Worm (Caenorhabditis elegans) whole organism, L1 larva: ENCODE data around the gene Y116A8C.27.
"Not testable (repeated sequence)": the region's sequence is repeated elsewhere in the genome, so short reads cannot be mapped to it uniquely, and the experiment has no call there.

ENCODE experiments used
- C16A3.4 ChIP-seq: fragments of 150-350 bp; optimal IDR thresholded peaks from 2 replicates; lab custom pipeline; 2014; ENCODE audit warnings: missing biosample characterization, missing genetic modification characterization
- Y116A8C.19 ChIP-seq: sonication (generic microtip); optimal IDR thresholded peaks from 2 replicates; lab custom pipeline; 2016; ENCODE audit warnings: missing compliant biosample characterization, missing genetic modification characterization, borderline replicate concordance
- ceh-88 ChIP-seq: fragments of 200-800 bp; sonication (Bioruptor generic); IDR thresholded peaks from 2 replicates; pipeline ENCODE4 v1.3.6; 2022; ENCODE audit warnings: missing genetic modification characterization, missing compliant biosample characterization
- dpl-1 ChIP-seq, 3 experiments: fragments of 150-350 bp in 2 of 3; sonication (generic microtip) in 1 of 3; optimal IDR thresholded peaks; 2 replicates each; lab custom pipeline; 2014 to 2017; ENCODE audit warnings: missing biosample characterization in 3 of 3, missing genetic modification characterization in 3 of 3, missing genetic modification reagents in 3 of 3
- efl-1 ChIP-seq, 4 experiments: fragments of 150-350 bp; optimal IDR thresholded peaks in 3 of 4; peaks in 1 of 4; 1 replicate in 1 of 4; 2 replicates in 3 of 4; lab custom pipeline; 2014; ENCODE audit warnings: missing biosample characterization in 2 of 4, missing genetic modification characterization in 2 of 4, missing genetic modification reagents in 2 of 4
- egl-27 ChIP-seq, 2 experiments: fragments of 150-350 bp in 1 of 2; sonication (generic microtip); optimal IDR thresholded peaks; 3 replicates each; lab custom pipeline; 2017 to 2018; ENCODE audit warnings: missing biosample characterization in 2 of 2, missing genetic modification characterization in 2 of 2, missing genetic modification reagents in 2 of 2
- fkh-4 ChIP-seq: sonication (generic microtip); optimal IDR thresholded peaks from 2 replicates; lab custom pipeline; 2016; ENCODE audit warnings: missing compliant biosample characterization, missing genetic modification characterization, borderline replicate concordance
- hlh-17 ChIP-seq: fragments of 200-800 bp; sonication (Bioruptor generic); optimal IDR thresholded peaks from 2 replicates; lab custom pipeline; 2018; ENCODE audit warnings: missing genetic modification characterization, mild to moderate bottlenecking, missing compliant biosample characterization, moderate library complexity, borderline replicate concordance
- irx-1 ChIP-seq: sonication (generic microtip); optimal IDR thresholded peaks from 2 replicates; lab custom pipeline; 2016; ENCODE audit warnings: missing genetic modification characterization, missing compliant biosample characterization
- lin-14 ChIP-seq: fragments of 200-800 bp; sonication (Bioruptor generic); optimal IDR thresholded peaks from 2 replicates; lab custom pipeline; 2018; ENCODE audit warnings: mild to moderate bottlenecking, missing genetic modification characterization, moderate library complexity, missing compliant biosample characterization
- lin-15B ChIP-seq: fragments of 150-350 bp; sonication (generic microtip); optimal IDR thresholded peaks from 3 replicates; lab custom pipeline; 2014; ENCODE audit warnings: missing biosample characterization, missing genetic modification characterization
- lin-39 ChIP-seq: fragments of 150-350 bp; optimal IDR thresholded peaks from 2 replicates; lab custom pipeline; 2014; ENCODE audit warnings: missing biosample characterization, missing genetic modification reagents, missing genetic modification characterization
- lir-3 ChIP-seq: sonication (generic microtip); optimal IDR thresholded peaks from 2 replicates; lab custom pipeline; 2016; ENCODE audit warnings: mild to moderate bottlenecking, missing genetic modification characterization, moderate library complexity, missing compliant biosample characterization; ENCODE audit not compliant: poor library complexity
- mef-2 ChIP-seq: fragments of 150-350 bp; optimal IDR thresholded peaks from 2 replicates; lab custom pipeline; 2014; ENCODE audit warnings: missing biosample characterization, missing genetic modification characterization
- nhr-20 ChIP-seq: sonication (generic microtip); optimal IDR thresholded peaks from 2 replicates; lab custom pipeline; 2016; ENCODE audit warnings: mild to moderate bottlenecking, missing genetic modification characterization, missing compliant biosample characterization
- nhr-84 ChIP-seq: sonication (generic microtip); optimal IDR thresholded peaks from 2 replicates; lab custom pipeline; 2017; ENCODE audit warnings: missing biosample characterization, missing genetic modification characterization
- pag-3 ChIP-seq: sonication (generic microtip); optimal IDR thresholded peaks from 2 replicates; lab custom pipeline; 2017; ENCODE audit warnings: missing genetic modification characterization, mild to moderate bottlenecking, missing compliant biosample characterization, antibody characterized with exemption, borderline replicate concordance; ENCODE audit not compliant: insufficient read depth
- snu-23 ChIP-seq: sonication (generic microtip); optimal IDR thresholded peaks from 2 replicates; lab custom pipeline; 2016; ENCODE audit warnings: missing genetic modification characterization, missing compliant biosample characterization
- sup-37 ChIP-seq: fragments of 200-800 bp; sonication (Bioruptor generic); optimal IDR thresholded peaks from 2 replicates; lab custom pipeline; 2018; ENCODE audit warnings: mild to moderate bottlenecking, missing genetic modification characterization, missing compliant biosample characterization
- unc-62 ChIP-seq: fragments of 150-350 bp; optimal IDR thresholded peaks from 2 replicates; lab custom pipeline; 2014; ENCODE audit warnings: missing biosample characterization, missing genetic modification reagents, missing genetic modification characterization
- vab-15 ChIP-seq: sonication (generic microtip); optimal IDR thresholded peaks from 2 replicates; lab custom pipeline; 2017; ENCODE audit warnings: missing genotype, mild to moderate bottlenecking, missing genetic modification characterization, missing compliant biosample characterization
- zag-1 ChIP-seq: fragments of 150-350 bp; optimal IDR thresholded peaks from 2 replicates; lab custom pipeline; 2014; ENCODE audit warnings: missing biosample characterization, missing genetic modification characterization

The Y116A8C.27 gene

ce11 chrIV:17063700-17064099, 32.4 kb downstream of the Y116A8C.27 start, which contains the start of gene Y116A8C.467:
TSS of gene Y116A8C.467 (minus strand) at chrIV:17063800.
- not testable (repeated sequence) for TF ChIP-seq dpl-1 (GFP tag; optimal IDR thresholded peaks at IDR 0.05; lab: Kevin White, UChicago); nhr-84; unc-62 (GFP tag; lab: Kevin White, UChicago)

DNA sequence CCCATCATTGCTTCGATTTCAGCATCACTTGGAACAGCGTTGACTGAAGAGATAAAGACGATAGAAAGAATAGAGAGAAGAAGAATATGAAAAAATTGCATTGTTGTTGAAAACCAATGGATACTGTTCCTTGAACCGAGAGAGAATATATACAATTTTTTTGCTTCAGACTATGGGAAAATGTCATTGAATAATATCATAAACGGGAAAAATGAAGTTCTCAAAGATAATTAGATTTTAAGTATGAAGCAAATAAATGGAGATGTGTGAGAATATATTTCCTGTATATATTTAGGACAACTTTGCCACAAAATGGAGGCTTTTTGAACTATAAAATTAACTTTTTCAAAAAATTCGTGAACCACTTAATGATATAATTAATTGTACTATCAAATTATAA, 38.0 kb downstream of the Y116A8C.27 start, which contains the start of gene Y116A8C.44:
Gene Y116A8C.44 (minus strand): TSS at position 101 of the 400 bp plus-strand sequence.
- TF ChIP-seq mef-2 (tag; lab: Kevin White, UChicago), result no peak
- no peak for TF ChIP-seq efl-1 (optimal IDR thresholded peaks at IDR 0.05; lab: Kevin White, UChicago)
- peak in 1 of 2 experiments; percentile 52 for TF ChIP-seq efl-1 (GFP tag; optimal IDR thresholded peaks at IDR 0.05 in 1 of 2; lab: Kevin White, UChicago)

- TF ChIP-seq egl-27 (tag; optimal IDR thresholded peaks at IDR 0.05; lab: Kevin White, UChicago), result no peak
- TF ChIP-seq, all 84 proteins: peak for 0
These were observed 42.8 kb downstream of the Y116A8C.27 start, which contains the start of gene Y116A8C.23 for ce11 chrIV:17053261-17053660. TSS of gene Y116A8C.23 (plus strand) at chrIV:17053561.

DNA sequence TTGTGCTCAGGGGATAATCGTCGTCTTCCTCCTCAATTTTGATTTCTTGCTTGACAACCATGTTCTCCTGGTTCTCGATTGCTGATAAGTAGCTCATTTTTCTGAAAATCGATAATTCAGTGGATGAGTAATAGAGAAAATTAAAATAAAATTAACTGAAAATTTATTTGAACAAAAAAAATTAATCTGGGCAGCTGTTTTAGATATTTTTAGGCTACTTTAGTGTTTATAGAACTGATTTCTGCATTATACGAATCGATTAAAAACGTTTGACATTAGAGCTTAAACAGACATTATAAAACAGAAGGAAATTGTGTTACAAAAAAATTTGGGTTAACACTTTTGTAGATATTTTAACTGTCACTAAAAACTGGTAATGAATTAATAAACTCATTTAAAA, 47.8 kb downstream of the Y116A8C.27 start, which contains the start of gene athp-3:
Gene athp-3 (minus strand): TSS at position 101 of the 400 bp plus-strand sequence.
- no peak for TF ChIP-seq lir-3 (tag; lab: Kevin White, UChicago)
- no peak for TF ChIP-seq fkh-4
- no peak for TF ChIP-seq hlh-17
- TF ChIP-seq lin-39 (tag; lab: Kevin White, UChicago), result no peak
- TF ChIP-seq sup-37, result no peak
- TF ChIP-seq nhr-20 (tag; lab: Kevin White, UChicago), result no peak
- no peak for TF ChIP-seq C16A3.4 (tag; lab: Kevin White, UChicago)
- TF ChIP-seq Y116A8C.19, result no peak
- TF ChIP-seq lin-14, result no peak
- no peak for TF ChIP-seq zag-1 (tag; lab: Kevin White, UChicago)
- TF ChIP-seq vab-15 (tag; lab: Kevin White, UChicago), result no peak
- TF ChIP-seq irx-1 (tag; lab: Kevin White, UChicago), result no peak
- no peak for TF ChIP-seq lin-15B (tag; lab: Kevin White, UChicago)

ce11 chrIV:17045691-17046090, 50.4 kb downstream of the Y116A8C.27 start, which contains the start of gene clec-195:
TSS of gene clec-195 (minus strand) at chrIV:17045791.
- no peak for TF ChIP-seq ceh-88 (GFP tag; lab: Robert Waterston, UW)
- TF ChIP-seq pag-3 (tag; lab: Kevin White, UChicago), result no peak
- TF ChIP-seq snu-23 (GFP tag; lab: Kevin White, UChicago), result no peak
